Fruit fly (Drosophila melanogaster): Measurements from ENCODE around the gene CG13001.

- TF ChIP-seq CG32006 (GFP tag; optimal IDR thresholded peaks at IDR 0.05) = peak; percentile 66
- TF ChIP-seq Smox (GFP tag; optimal IDR thresholded peaks at IDR 0.05) = peak; percentile 27
- peak; percentile 20 for TF ChIP-seq Ets21C (GFP tag; optimal IDR thresholded peaks at IDR 0.05)
- peak; percentile 66 for TF ChIP-seq Eip78C (GFP tag)
- no peak for TF ChIP-seq CG6163 (GFP tag; IDR thresholded peaks at IDR 0.05)
- peak in 1 of 2 experiments; percentile 23 for TF ChIP-seq salr (GFP tag; optimal IDR thresholded peaks at IDR 0.05)
- TF ChIP-seq CG3919 (GFP tag; optimal IDR thresholded peaks at IDR 0.05) = peak; percentile 6
- no peak for TF ChIP-seq svp (GFP tag)
- no peak for TF ChIP-seq Lpt (GFP tag; optimal IDR thresholded peaks at IDR 0.05)
- no peak for TF ChIP-seq Blimp-1 (GFP tag; optimal IDR thresholded peaks at IDR 0.05)
- peak; percentile 14 for TF ChIP-seq acj6 (GFP tag; optimal IDR thresholded peaks at IDR 0.05)
- TF ChIP-seq CG7368 (GFP tag; optimal IDR thresholded peaks at IDR 0.05) = no peak
- no peak for TF ChIP-seq fkh (GFP tag; optimal IDR thresholded peaks at IDR 0.05)
Measured at dm6 chrX:16932820-16933386, 9.8 kb downstream of the CG13001 start.
